Fruit fly (Drosophila melanogaster) whole organism, wandering third instar larva: ENCODE results near the gene CG33490.

Source experiments
- CG32264 ChIP-seq: fragments of 200-800 bp; sonication (Bioruptor generic); optimal IDR thresholded peaks from 2 replicates; lab custom pipeline; 2016; ENCODE audit warnings: missing biosample characterization, missing genetic modification characterization
- CG9705 ChIP-seq: fragments of 200-800 bp; sonication (Bioruptor generic); optimal IDR thresholded peaks from 2 replicates; lab custom pipeline; 2018; ENCODE audit warnings: missing biosample characterization, mild to moderate bottlenecking, missing genetic modification characterization
- HLH106 ChIP-seq: fragments of 200-800 bp; optimal IDR thresholded peaks from 3 replicates; lab custom pipeline; 2019; ENCODE audit warnings: missing biosample characterization, mild to moderate bottlenecking, missing genetic modification characterization, moderate library complexity
- Mio ChIP-seq: sonication (Bioruptor generic); optimal IDR thresholded peaks from 2 replicates; lab custom pipeline; 2016; ENCODE audit warnings: missing biosample characterization, missing genetic modification characterization
- OdsH ChIP-seq: fragments of 200-800 bp; sonication (Bioruptor generic); optimal IDR thresholded peaks from 2 replicates; lab custom pipeline; 2016; ENCODE audit warnings: missing biosample characterization, mild to moderate bottlenecking, missing genetic modification characterization
- dsf ChIP-seq: sonication (Bioruptor generic); optimal IDR thresholded peaks from 2 replicates; lab custom pipeline; 2016; ENCODE audit warnings: missing biosample characterization, missing genetic modification characterization, borderline replicate concordance
- foxo ChIP-seq, 2 experiments: fragments of 200-800 bp; sonication (Bioruptor generic); optimal IDR thresholded peaks; 2 replicates in 1 of 2; 3 replicates in 1 of 2; lab custom pipeline; 2016 to 2017; ENCODE audit warnings: missing biosample characterization in 2 of 2, missing genetic modification characterization in 2 of 2
- lola ChIP-seq: fragments of >200 bp; optimal IDR thresholded peaks from 2 replicates; lab custom pipeline; 2017; ENCODE audit warnings: missing biosample characterization, missing genetic modification characterization
- psq ChIP-seq: fragments of 200-800 bp; sonication (Bioruptor generic); optimal IDR thresholded peaks from 3 replicates; lab custom pipeline; 2017; ENCODE audit warnings: missing biosample characterization, mild to moderate bottlenecking, missing genetic modification characterization, moderate library complexity
- sv ChIP-seq: fragments of 200-800 bp; sonication (Bioruptor generic); optimal IDR thresholded peaks from 3 replicates; lab custom pipeline; 2016; ENCODE audit warnings: missing biosample characterization, missing genetic modification characterization
- tai ChIP-seq: sonication (Bioruptor generic); optimal IDR thresholded peaks from 2 replicates; lab custom pipeline; 2016; ENCODE audit warnings: missing biosample characterization, missing genetic modification characterization
- usp ChIP-seq: fragments of >200 bp; optimal IDR thresholded peaks from 2 replicates; lab custom pipeline; 2017; ENCODE audit warnings: missing biosample characterization, missing genetic modification characterization

DNA sequence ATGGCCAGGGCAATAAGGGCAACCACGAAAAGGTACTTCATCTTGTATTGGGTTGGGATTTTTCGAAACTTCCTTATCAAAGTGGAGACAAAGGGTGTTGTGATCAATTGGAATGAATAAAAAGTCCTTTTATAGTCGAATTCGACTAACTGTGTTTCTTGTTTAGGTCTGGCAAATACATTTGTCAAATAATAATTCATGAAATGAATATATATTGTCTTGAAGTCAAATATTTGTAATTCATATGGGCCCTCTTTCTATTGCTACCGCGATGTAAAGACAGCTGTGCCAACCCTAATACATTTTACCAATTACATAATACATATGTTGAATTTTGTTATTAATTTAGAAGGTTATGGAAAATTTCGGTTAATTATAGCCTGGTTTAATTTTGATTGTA, 2.9 kb upstream of the CG33490 start, which contains the start of gene CG33271:
- no peak for TF ChIP-seq usp (GFP tag; lab: Kevin White, UChicago)
- TF ChIP-seq sv (GFP tag; lab: Kevin White, UChicago) = no peak
- TF ChIP-seq OdsH = no peak
- TF ChIP-seq psq (GFP tag; lab: Kevin White, UChicago) = no peak
- no peak for TF ChIP-seq foxo (GFP tag; optimal IDR thresholded peaks at IDR 0.05; lab: Kevin White, UChicago)
- TF ChIP-seq HLH106 = no peak
- TF ChIP-seq lola (GFP tag; lab: Kevin White, UChicago) = no peak
- TF ChIP-seq dsf (GFP tag; lab: Kevin White, UChicago) = no peak
- no peak for TF ChIP-seq Mio
- no peak for TF ChIP-seq CG9705
- TF ChIP-seq tai = no peak
- no peak for TF ChIP-seq CG32264
